Worm (Caenorhabditis elegans) whole organism, mixed stage, embryonic: ENCODE data around the gene nhr-25.

Experiments used
- ceh-83 ChIP-seq: fragments of 200-800 bp; sonication (Bioruptor generic); optimal IDR thresholded peaks from 2 replicates; lab custom pipeline; 2018; ENCODE audit warnings: mild to moderate bottlenecking, missing genetic modification characterization, missing compliant biosample characterization
- ces-1 ChIP-seq: fragments of 150-350 bp; optimal IDR thresholded peaks from 2 replicates; lab custom pipeline; 2014; ENCODE audit warnings: missing biosample characterization, missing genetic modification reagents, missing genetic modification characterization
- elt-1 ChIP-seq: sonication (generic microtip); optimal IDR thresholded peaks from 2 replicates; lab custom pipeline; 2017; ENCODE audit warnings: missing genetic modification characterization, mild to moderate bottlenecking, missing compliant biosample characterization, antibody characterized with exemption, moderate library complexity, borderline replicate concordance; ENCODE audit not compliant: insufficient read depth
- mab-5 ChIP-seq: fragments of 150-350 bp; optimal IDR thresholded peaks from 2 replicates; lab custom pipeline; 2014; ENCODE audit warnings: missing biosample characterization, missing genetic modification characterization
- nhr-237 ChIP-seq: fragments of 150-350 bp; optimal IDR thresholded peaks from 2 replicates; lab custom pipeline; 2014; ENCODE audit warnings: missing biosample characterization, missing genetic modification characterization
- nhr-28 ChIP-seq: fragments of 150-350 bp; optimal IDR thresholded peaks from 2 replicates; lab custom pipeline; 2014; ENCODE audit warnings: missing biosample characterization, missing genetic modification characterization
- pha-4 ChIP-seq: fragments of 150-350 bp; optimal IDR thresholded peaks from 2 replicates; lab custom pipeline; 2018; ENCODE audit warnings: missing biosample characterization, missing genetic modification reagents, missing genetic modification characterization
- sem-2 ChIP-seq: fragments of 200-800 bp; sonication (Bioruptor generic); optimal IDR thresholded peaks from 2 replicates; lab custom pipeline; 2018; ENCODE audit warnings: mild to moderate bottlenecking, missing genetic modification characterization, missing compliant biosample characterization
- snpc-4 ChIP-seq: fragments of 150-350 bp; optimal IDR thresholded peaks from 2 replicates; lab custom pipeline; 2014; ENCODE audit warnings: missing biosample characterization, missing genetic modification characterization
- sptf-1 ChIP-seq: sonication (generic microtip); optimal IDR thresholded peaks from 2 replicates; lab custom pipeline; 2017; ENCODE audit warnings: mild to moderate bottlenecking, missing genetic modification characterization, moderate library complexity, missing compliant biosample characterization
- unc-120 ChIP-seq: sonication (generic microtip); optimal IDR thresholded peaks from 2 replicates; lab custom pipeline; 2017; ENCODE audit warnings: missing genetic modification characterization, missing compliant biosample characterization; ENCODE audit not compliant: poor library complexity, severe bottlenecking
- unc-62 ChIP-seq: fragments of 150-350 bp; optimal IDR thresholded peaks from 2 replicates; lab custom pipeline; 2014; ENCODE audit warnings: missing biosample characterization, missing genetic modification reagents, missing genetic modification characterization
- zip-8 ChIP-seq: fragments of 150-350 bp; optimal IDR thresholded peaks from 2 replicates; lab custom pipeline; 2014; ENCODE audit warnings: missing biosample characterization, missing genetic modification characterization

DNA sequence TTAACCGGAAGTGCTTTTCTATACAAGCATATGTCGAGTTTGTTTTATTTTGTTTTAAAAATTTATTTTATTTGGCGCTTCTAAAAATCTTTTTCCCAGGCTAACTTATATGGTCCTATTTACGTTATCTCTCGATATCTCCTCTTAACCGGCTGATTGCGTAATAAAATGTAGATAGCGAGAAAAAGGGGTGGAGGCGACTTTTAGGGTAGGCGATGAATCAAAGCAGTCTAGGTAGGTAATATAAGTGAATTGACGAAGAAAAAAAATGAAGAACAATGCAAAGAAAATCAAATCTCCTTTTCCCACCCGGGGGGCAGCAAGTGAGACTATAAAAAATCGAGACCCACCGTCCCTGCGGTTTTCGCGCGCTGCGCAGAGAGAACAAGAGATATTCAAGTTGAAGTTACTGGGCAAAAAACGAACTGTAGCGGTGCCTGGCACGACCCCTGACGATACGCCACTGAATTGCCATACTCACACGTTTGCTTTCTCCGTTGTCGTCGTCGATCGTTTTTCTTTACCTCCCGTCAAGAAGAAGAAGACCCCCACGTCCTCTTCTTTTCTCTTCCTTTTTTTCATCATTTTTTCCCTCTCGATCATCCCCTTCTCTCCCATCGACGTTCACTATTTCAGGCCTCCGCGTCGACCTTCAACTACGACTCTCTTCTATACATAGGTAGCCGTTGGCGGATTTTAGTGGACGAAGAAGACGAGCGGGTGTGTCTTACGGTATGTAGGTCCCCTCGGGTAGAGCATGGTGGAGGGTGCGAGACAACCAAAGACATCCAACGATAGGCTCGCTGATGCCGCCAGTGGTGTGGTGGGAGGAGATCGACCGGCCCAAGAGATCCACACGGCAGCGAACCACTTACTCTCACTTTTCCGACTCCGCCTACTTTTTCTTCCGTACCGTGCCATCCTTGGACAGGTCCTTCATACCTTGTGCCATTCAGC is at the start of gene nhr-25:
- no peak for TF ChIP-seq unc-62 (GFP tag; lab: Kevin White, UChicago)
- peak; percentile 34 for TF ChIP-seq elt-1 (tag; lab: Kevin White, UChicago)
- TF ChIP-seq nhr-28 (tag; lab: Kevin White, UChicago), result no peak
- TF ChIP-seq sptf-1 (tag; lab: Kevin White, UChicago), result no peak
- TF ChIP-seq mab-5 (tag; lab: Kevin White, UChicago), result no peak
- TF ChIP-seq ces-1 (GFP tag; lab: Kevin White, UChicago), result no peak
- no peak for TF ChIP-seq ceh-83
- no peak for TF ChIP-seq pha-4
- TF ChIP-seq unc-120 (tag; lab: Kevin White, UChicago), result no peak
- TF ChIP-seq zip-8 (tag; lab: Kevin White, UChicago), result peak; percentile 52
- TF ChIP-seq snpc-4 (tag; lab: Kevin White, UChicago), result no peak
- TF ChIP-seq sem-2 (GFP tag; lab: Kevin White, UChicago), result no peak
- TF ChIP-seq nhr-237 (tag; lab: Kevin White, UChicago), result no peak
